Worm (Caenorhabditis elegans) whole organism, late embryonic: Measurements from ENCODE around the gene rml-1.

ENCODE experiments used
- ama-1 ChIP-seq: fragments of 150-350 bp; optimal IDR thresholded peaks from 2 replicates; lab custom pipeline; 2014
- ceh-14 ChIP-seq: sonication (generic microtip); optimal IDR thresholded peaks from 2 replicates; lab custom pipeline; 2016; ENCODE audit warnings: missing genotype, missing genetic modification characterization, missing compliant biosample characterization
- ceh-19 ChIP-seq: fragments of 200-800 bp; sonication (Bioruptor generic); optimal IDR thresholded peaks from 2 replicates; lab custom pipeline; 2018; ENCODE audit warnings: mild to moderate bottlenecking, missing genetic modification characterization, missing compliant biosample characterization
- ceh-22 ChIP-seq: sonication (generic microtip); optimal IDR thresholded peaks from 2 replicates; lab custom pipeline; 2017; ENCODE audit warnings: missing biosample characterization, missing genetic modification characterization
- ceh-24 ChIP-seq: sonication (generic microtip); optimal IDR thresholded peaks from 2 replicates; lab custom pipeline; 2016; ENCODE audit warnings: mild to moderate bottlenecking, missing genetic modification characterization, missing compliant biosample characterization
- ceh-30 ChIP-seq: fragments of 150-350 bp; optimal IDR thresholded peaks from 2 replicates; lab custom pipeline; 2014; ENCODE audit warnings: missing biosample characterization, missing genetic modification characterization
- ceh-31 ChIP-seq: sonication (generic microtip); optimal IDR thresholded peaks from 2 replicates; lab custom pipeline; 2016; ENCODE audit warnings: missing genetic modification characterization, missing compliant biosample characterization
- ceh-34 ChIP-seq: sonication (generic microtip); optimal IDR thresholded peaks from 2 replicates; lab custom pipeline; 2016; ENCODE audit warnings: mild to moderate bottlenecking, missing genetic modification characterization, missing compliant biosample characterization
- ceh-45 ChIP-seq: fragments of 200-800 bp; sonication (Bioruptor generic); IDR thresholded peaks from 2 replicates; pipeline ENCODE4 v1.3.6; 2022; ENCODE audit warnings: missing genetic modification reagents, missing genetic modification characterization, missing compliant biosample characterization
- ceh-48 ChIP-seq: sonication (generic microtip); optimal IDR thresholded peaks from 2 replicates; lab custom pipeline; 2016; ENCODE audit warnings: missing genetic modification characterization, inconsistent platforms, missing compliant biosample characterization
- ceh-6 ChIP-seq: fragments of 200-800 bp; sonication (Bioruptor generic); optimal IDR thresholded peaks from 2 replicates; lab custom pipeline; 2018; ENCODE audit warnings: mild to moderate bottlenecking, missing genetic modification characterization, missing compliant biosample characterization
- ceh-9 ChIP-seq: sonication (generic microtip); optimal IDR thresholded peaks from 2 replicates; lab custom pipeline; 2016; ENCODE audit warnings: mild to moderate bottlenecking, missing genetic modification characterization, inconsistent platforms, missing compliant biosample characterization
- che-1 ChIP-seq: sonication (generic microtip); optimal IDR thresholded peaks from 2 replicates; lab custom pipeline; 2016; ENCODE audit warnings: mild to moderate bottlenecking, missing genetic modification characterization, missing compliant biosample characterization
- dve-1 ChIP-seq: sonication (generic microtip); optimal IDR thresholded peaks from 2 replicates; lab custom pipeline; 2017; ENCODE audit warnings: antibody characterized with exemption, mild to moderate bottlenecking, missing genetic modification characterization, missing compliant biosample characterization
- elt-2 ChIP-seq: sonication (generic microtip); optimal IDR thresholded peaks from 2 replicates; lab custom pipeline; 2016; ENCODE audit warnings: missing genetic modification reagents, missing genetic modification characterization, missing compliant biosample characterization
- ets-4 ChIP-seq: sonication (generic microtip); optimal IDR thresholded peaks from 2 replicates; lab custom pipeline; 2016; ENCODE audit warnings: missing genetic modification characterization, missing compliant biosample characterization
- eyg-1 ChIP-seq: sonication (generic microtip); optimal IDR thresholded peaks from 2 replicates; lab custom pipeline; 2016; ENCODE audit warnings: missing genotype, missing genetic modification characterization, missing compliant biosample characterization
- fkh-10 ChIP-seq: fragments of 150-350 bp; optimal IDR thresholded peaks from 2 replicates; lab custom pipeline; 2014; ENCODE audit warnings: missing biosample characterization, missing genetic modification reagents, missing genetic modification characterization
- hlh-13 ChIP-seq: fragments of 200-800 bp; sonication (Bioruptor generic); optimal IDR thresholded peaks from 2 replicates; lab custom pipeline; 2018; ENCODE audit warnings: mild to moderate bottlenecking, missing genetic modification characterization, missing compliant biosample characterization
- hlh-15 ChIP-seq: sonication (generic microtip); optimal IDR thresholded peaks from 2 replicates; lab custom pipeline; 2016; ENCODE audit warnings: missing genetic modification characterization, missing compliant biosample characterization
- hlh-30 ChIP-seq: sonication (generic microtip); optimal IDR thresholded peaks from 2 replicates; lab custom pipeline; 2017; ENCODE audit warnings: antibody characterized with exemption, missing genetic modification characterization, missing compliant biosample characterization; ENCODE audit not compliant: insufficient read depth
- hlh-6 ChIP-seq: sonication (generic microtip); optimal IDR thresholded peaks from 2 replicates; lab custom pipeline; 2016; ENCODE audit warnings: missing genotype, missing genetic modification characterization, missing compliant biosample characterization
- lim-6 ChIP-seq: sonication (generic microtip); optimal IDR thresholded peaks from 2 replicates; lab custom pipeline; 2016; ENCODE audit warnings: missing genetic modification characterization, missing compliant biosample characterization
- madf-2 ChIP-seq: sonication (generic microtip); optimal IDR thresholded peaks from 2 replicates; lab custom pipeline; 2017; ENCODE audit warnings: missing genetic modification characterization, missing compliant biosample characterization
- nfya-1 ChIP-seq: sonication (generic microtip); optimal IDR thresholded peaks from 2 replicates; lab custom pipeline; 2017; ENCODE audit warnings: missing genetic modification characterization, mild to moderate bottlenecking, missing compliant biosample characterization, antibody characterized with exemption, moderate library complexity
- nhr-232 ChIP-seq: sonication (generic microtip); optimal IDR thresholded peaks from 2 replicates; lab custom pipeline; 2016; ENCODE audit warnings: missing genetic modification characterization, missing compliant biosample characterization
- npax-4 ChIP-seq: sonication (generic microtip); optimal IDR thresholded peaks from 2 replicates; lab custom pipeline; 2016; ENCODE audit warnings: missing genetic modification characterization, missing compliant biosample characterization
- pag-3 ChIP-seq: sonication (generic microtip); optimal IDR thresholded peaks from 2 replicates; lab custom pipeline; 2016; ENCODE audit warnings: missing compliant biosample characterization, missing genetic modification characterization, borderline replicate concordance
- pat-9 ChIP-seq: fragments of 200-800 bp; sonication (Bioruptor generic); optimal IDR thresholded peaks from 2 replicates; lab custom pipeline; 2018; ENCODE audit warnings: mild to moderate bottlenecking, missing genetic modification characterization, moderate library complexity, missing compliant biosample characterization
- pha-2 ChIP-seq: sonication (generic microtip); optimal IDR thresholded peaks from 2 replicates; lab custom pipeline; 2017; ENCODE audit warnings: mild to moderate bottlenecking, missing genetic modification characterization, missing compliant biosample characterization
- pqm-1 ChIP-seq: sonication (generic microtip); optimal IDR thresholded peaks from 2 replicates; lab custom pipeline; 2016; ENCODE audit warnings: missing genetic modification characterization, missing compliant biosample characterization
- pros-1 ChIP-seq: fragments of 150-350 bp; optimal IDR thresholded peaks from 2 replicates; lab custom pipeline; 2014; ENCODE audit warnings: missing biosample characterization, missing genetic modification reagents, missing genetic modification characterization
- rnt-1 ChIP-seq: sonication (generic microtip); optimal IDR thresholded peaks from 2 replicates; lab custom pipeline; 2016; ENCODE audit warnings: missing genetic modification characterization, missing compliant biosample characterization
- sox-2 ChIP-seq: fragments of 200-800 bp; sonication (Bioruptor generic); IDR thresholded peaks from 2 replicates; pipeline ENCODE4 v1.3.6; 2022; ENCODE audit warnings: missing genetic modification reagents, missing genetic modification characterization, missing compliant biosample characterization
- tbx-2 ChIP-seq: sonication (generic microtip); optimal IDR thresholded peaks from 2 replicates; lab custom pipeline; 2016; ENCODE audit warnings: missing genetic modification characterization, missing compliant biosample characterization
- tbx-7 ChIP-seq: sonication (generic microtip); optimal IDR thresholded peaks from 2 replicates; lab custom pipeline; 2016; ENCODE audit warnings: missing genotype, missing genetic modification characterization, missing compliant biosample characterization
- ttx-3 ChIP-seq: sonication (generic microtip); optimal IDR thresholded peaks from 2 replicates; lab custom pipeline; 2016; ENCODE audit warnings: missing genetic modification reagents, missing genetic modification characterization, missing compliant biosample characterization
- unc-55 ChIP-seq: sonication (generic microtip); optimal IDR thresholded peaks from 2 replicates; lab custom pipeline; 2017; ENCODE audit warnings: missing biosample characterization, missing genetic modification reagents, missing genetic modification characterization

rml-1 gene

DNA sequence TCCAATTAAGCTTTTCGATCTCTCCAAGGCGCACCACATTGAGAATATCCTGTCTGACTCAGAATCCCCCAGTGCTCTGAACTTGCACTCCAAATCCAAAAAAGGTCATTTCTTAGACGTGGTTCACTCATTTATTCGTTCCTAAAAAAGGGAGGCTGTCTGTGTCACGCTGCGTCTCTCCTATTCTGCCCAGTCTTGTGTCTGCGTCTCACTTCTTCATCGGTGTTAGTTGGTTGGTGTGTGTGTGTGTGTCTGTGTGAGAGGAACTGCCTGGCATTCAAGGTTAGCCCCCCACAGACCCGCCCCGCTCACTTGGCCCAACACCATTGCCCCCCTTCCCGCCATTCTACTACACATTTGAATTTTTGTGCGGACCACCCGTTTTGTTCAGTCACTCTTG lies 50.4 kb downstream of the rml-1 start:
- TF ChIP-seq tbx-7 (no peak), ceh-31 (tag; lab: Kevin White, UChicago) (peak; percentile 33), nfya-1 (tag; lab: Kevin White, UChicago) (peak; percentile 73), pha-2 (tag; lab: Kevin White, UChicago) (no peak), tbx-2 (tag; lab: Kevin White, UChicago) (peak; percentile 33), ceh-24 (tag; lab: Kevin White, UChicago) (no peak), ama-1 (lab: Kevin White, UChicago) (peak; percentile 14), nhr-232 (tag; lab: Kevin White, UChicago) (no peak), hlh-30 (tag; lab: Kevin White, UChicago) (peak; percentile 54), pros-1 (tag; lab: Kevin White, UChicago) (peak; percentile 23), ceh-6 (GFP tag; lab: Kevin White, UChicago) (no peak), ceh-19 (GFP tag; lab: Kevin White, UChicago) (peak; percentile 58), dve-1 (tag; lab: Kevin White, UChicago) (peak; percentile 1), madf-2 (tag; lab: Kevin White, UChicago) (peak; percentile 2), hlh-6 (tag; lab: Kevin White, UChicago) (no peak), rnt-1 (tag; lab: Kevin White, UChicago) (no peak), unc-55 (GFP tag; lab: Kevin White, UChicago) (peak; percentile 34), fkh-10 (GFP tag; lab: Kevin White, UChicago) (no peak)

DNA sequence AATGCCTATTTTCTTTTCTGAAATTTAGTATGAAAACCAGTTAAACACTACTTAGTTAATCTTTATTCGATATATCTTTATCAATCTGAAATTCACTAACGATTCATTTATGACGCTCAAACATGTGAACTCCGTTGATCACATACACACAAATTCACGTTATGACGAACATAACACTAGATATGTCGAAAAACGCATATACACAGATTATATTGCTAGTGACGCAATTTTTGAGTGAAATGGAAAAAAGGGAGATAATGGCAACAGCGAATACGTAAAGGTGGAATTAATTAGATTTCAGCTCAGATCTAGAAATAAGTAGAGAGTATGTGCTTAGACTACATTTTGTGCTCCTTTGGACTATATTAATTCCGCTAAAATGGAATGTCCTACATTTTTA lies 51.1 kb downstream of the rml-1 start:
- TF ChIP-seq ceh-48 (tag; lab: Kevin White, UChicago) (no peak), ceh-14 (tag; lab: Kevin White, UChicago) (no peak), pat-9 (no peak), ttx-3 (no peak), ceh-31 (tag; lab: Kevin White, UChicago) (no peak), pag-3 (tag; lab: Kevin White, UChicago) (no peak), madf-2 (tag; lab: Kevin White, UChicago) (no peak), eyg-1 (tag; lab: Kevin White, UChicago) (no peak), lim-6 (tag; lab: Kevin White, UChicago) (no peak), ceh-22 (tag; lab: Kevin White, UChicago) (no peak), ceh-9 (tag; lab: Kevin White, UChicago) (no peak)

DNA sequence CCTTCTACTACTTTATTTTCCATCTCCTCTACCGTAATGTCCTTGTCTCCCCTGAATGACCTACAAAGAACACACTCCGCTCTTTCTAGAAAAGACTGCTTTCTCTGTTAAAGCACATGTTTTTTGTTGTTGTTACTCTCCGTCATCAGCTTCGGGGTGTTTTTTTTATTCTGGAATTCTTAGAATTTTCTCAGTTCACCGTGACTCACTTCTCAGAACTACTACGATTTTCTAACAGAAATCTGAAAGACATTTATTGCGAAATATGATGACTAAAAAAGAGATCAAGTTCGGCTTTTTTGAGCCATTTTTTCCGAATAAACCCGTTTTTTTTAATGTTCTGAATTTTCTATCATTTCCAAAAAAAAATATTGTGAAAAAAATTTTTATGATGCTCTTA lies 51.6 kb downstream of the rml-1 start:
- no peak for TF ChIP-seq ceh-6 (GFP tag; lab: Kevin White, UChicago)
- no peak for TF ChIP-seq ceh-34 (tag; lab: Kevin White, UChicago)
- TF ChIP-seq sox-2 = no peak
- TF ChIP-seq madf-2 (tag; lab: Kevin White, UChicago) = no peak
- no peak for TF ChIP-seq tbx-7
- TF ChIP-seq ama-1 (lab: Kevin White, UChicago) = no peak
- TF ChIP-seq, all 69 proteins: peak for 0

DNA sequence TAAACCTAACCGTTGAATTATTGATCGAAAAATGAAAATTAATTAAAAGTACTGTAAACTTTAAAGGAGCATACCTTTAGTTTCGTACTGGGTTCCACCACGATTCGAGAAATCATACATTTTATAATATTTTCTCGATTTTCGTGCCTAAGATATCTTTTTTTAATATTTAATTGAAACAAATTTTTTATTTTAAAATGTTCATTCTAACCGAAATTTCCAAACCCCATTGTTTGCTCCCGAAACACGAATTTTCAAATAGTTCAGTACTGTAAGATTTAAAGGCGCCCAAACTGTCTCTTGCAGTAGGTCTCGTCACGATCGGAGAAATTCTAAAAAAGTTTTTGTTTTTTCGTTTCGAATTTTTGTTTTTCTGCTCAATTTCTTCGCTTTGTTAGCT lies 52.9 kb downstream of the rml-1 start:
- TF ChIP-seq ceh-31 (tag; lab: Kevin White, UChicago) (no peak), ets-4 (tag; lab: Kevin White, UChicago) (no peak), ceh-45 (GFP tag; lab: Robert Waterston, UW) (no peak), che-1 (no peak), ama-1 (lab: Kevin White, UChicago) (no peak), elt-2 (tag; lab: Kevin White, UChicago) (no peak), hlh-30 (tag; lab: Kevin White, UChicago) (no peak), pqm-1 (tag; lab: Kevin White, UChicago) (no peak), hlh-15 (tag; lab: Kevin White, UChicago) (no peak), npax-4 (tag; lab: Kevin White, UChicago) (no peak), pat-9 (no peak), hlh-13 (GFP tag; lab: Kevin White, UChicago) (no peak), ceh-30 (tag; lab: Kevin White, UChicago) (no peak)
